Fruit fly (Drosophila melanogaster) whole organism, embryonic: ENCODE measurements around the gene CG10055.
A peak's percentile ranks its signal among the peaks of the same experiment; 100 is the strongest.

Source experiments
- Ada2b ChIP-seq: fragments of 200-800 bp; sonication (Bioruptor generic); IDR thresholded peaks from 2 replicates; pipeline ENCODE4 v1.3.6; 2022; ENCODE audit warnings: missing biosample characterization, missing genetic modification characterization
- Atf3 ChIP-seq: fragments of 200-800 bp; sonication (Bioruptor generic); optimal IDR thresholded peaks from 3 replicates; lab custom pipeline; 2016; ENCODE audit warnings: missing biosample characterization, missing genetic modification characterization
- CG10959 ChIP-seq: fragments of 200-800 bp; sonication (Bioruptor generic); IDR thresholded peaks from 2 replicates; pipeline ENCODE4 v1.3.6; 2022; ENCODE audit warnings: missing biosample characterization, missing genetic modification characterization
- CG11093 ChIP-seq: fragments of 200-800 bp; sonication (Bioruptor generic); IDR thresholded peaks from 3 replicates; pipeline ENCODE4 v1.3.6; 2022; ENCODE audit warnings: missing biosample characterization, missing genetic modification characterization
- CG13894 ChIP-seq: fragments of 200-800 bp; sonication (Bioruptor generic); optimal IDR thresholded peaks from 3 replicates; lab custom pipeline; 2018; ENCODE audit warnings: missing biosample characterization, mild to moderate bottlenecking, missing genetic modification characterization, moderate library complexity
- CG15011 ChIP-seq: fragments of 200-800 bp; sonication (Bioruptor generic); optimal IDR thresholded peaks from 3 replicates; lab custom pipeline; 2018; ENCODE audit warnings: missing biosample characterization, mild to moderate bottlenecking, missing genetic modification characterization
- CG16813 ChIP-seq: fragments of 200-800 bp; sonication (Bioruptor generic); IDR thresholded peaks from 3 replicates; pipeline ENCODE4 v1.3.6; 2022; ENCODE audit warnings: missing biosample characterization, missing genetic modification characterization; ENCODE audit not compliant: partially characterized antibody
- CG17912 ChIP-seq: fragments of 200-800 bp; sonication (Bioruptor generic); optimal IDR thresholded peaks from 2 replicates; lab custom pipeline; 2018; ENCODE audit warnings: missing biosample characterization, mild to moderate bottlenecking, missing genetic modification characterization
- CG2712 ChIP-seq: fragments of 200-800 bp; optimal IDR thresholded peaks from 3 replicates; lab custom pipeline; 2019; ENCODE audit warnings: missing biosample characterization, mild to moderate bottlenecking, missing genetic modification characterization, moderate library complexity
- CG32532 ChIP-seq: fragments of 200-800 bp; sonication (Bioruptor generic); IDR thresholded peaks from 2 replicates; pipeline ENCODE4 v1.3.6; 2022; ENCODE audit warnings: missing biosample characterization, missing genetic modification characterization
- CG43689 ChIP-seq: fragments of 200-800 bp; sonication (Bioruptor generic); IDR thresholded peaks from 2 replicates; pipeline ENCODE4 v1.3.6; 2022; ENCODE audit warnings: missing biosample characterization, missing genetic modification characterization
- CG4707 ChIP-seq: fragments of 200-800 bp; sonication (Bioruptor generic); optimal IDR thresholded peaks from 2 replicates; lab custom pipeline; 2018; ENCODE audit warnings: missing biosample characterization, mild to moderate bottlenecking, missing genetic modification characterization, moderate library complexity
- CG4854 ChIP-seq: fragments of 200-800 bp; sonication (Bioruptor generic); optimal IDR thresholded peaks from 2 replicates; lab custom pipeline; 2016; ENCODE audit warnings: missing biosample characterization, missing genetic modification characterization, inconsistent platforms
- CG6689 ChIP-seq: fragments of 200-800 bp; sonication (Bioruptor generic); IDR thresholded peaks from 2 replicates; pipeline ENCODE4 v1.3.6; 2022; ENCODE audit warnings: missing biosample characterization, missing genetic modification characterization
- Camta ChIP-seq: fragments of 200-800 bp; sonication (Bioruptor generic); optimal IDR thresholded peaks from 2 replicates; lab custom pipeline; 2016; ENCODE audit warnings: missing biosample characterization, missing genetic modification characterization
- CoRest ChIP-seq: fragments of 200-800 bp; sonication (Bioruptor generic); optimal IDR thresholded peaks from 3 replicates; lab custom pipeline; 2018; ENCODE audit warnings: missing biosample characterization, mild to moderate bottlenecking, missing genetic modification characterization, moderate library complexity
- D19B ChIP-seq: fragments of 200-800 bp; sonication (Bioruptor generic); optimal IDR thresholded peaks from 2 replicates; lab custom pipeline; 2017; ENCODE audit warnings: missing biosample characterization, mild to moderate bottlenecking, missing genetic modification characterization
- Dip2 ChIP-seq: fragments of 200-800 bp; sonication (Bioruptor generic); IDR thresholded peaks from 2 replicates; pipeline ENCODE4 v1.3.6; 2022; ENCODE audit warnings: missing biosample characterization, missing genetic modification characterization
- Dll ChIP-seq: fragments of 200-800 bp; sonication (Bioruptor generic); IDR thresholded peaks from 4 replicates; pipeline ENCODE4 v1.3.6; 2022; ENCODE audit warnings: missing biosample characterization, missing genetic modification characterization; ENCODE audit not compliant: partially characterized antibody
- Drgx ChIP-seq: fragments of 200-800 bp; sonication (Bioruptor generic); IDR thresholded peaks from 2 replicates; pipeline ENCODE4 v1.3.6; 2022; ENCODE audit warnings: missing biosample characterization, missing genetic modification characterization
- Fer2 ChIP-seq: fragments of 200-800 bp; sonication (Bioruptor generic); optimal IDR thresholded peaks from 2 replicates; lab custom pipeline; 2018; ENCODE audit warnings: missing biosample characterization, mild to moderate bottlenecking, missing genetic modification characterization, moderate library complexity
- HHEX ChIP-seq: fragments of 200-800 bp; sonication (Bioruptor generic); optimal IDR thresholded peaks from 3 replicates; lab custom pipeline; 2017; ENCODE audit warnings: missing biosample characterization, mild to moderate bottlenecking, missing genetic modification characterization, missing genetic modification reagents
- Hr51 ChIP-seq, 2 experiments: fragments of 200-800 bp; sonication (Bioruptor generic); optimal IDR thresholded peaks; 2 replicates in 1 of 2; 3 replicates in 1 of 2; lab custom pipeline; 2016 to 2018; ENCODE audit warnings: missing biosample characterization in 2 of 2, missing genetic modification characterization in 2 of 2, mild to moderate bottlenecking in 1 of 2, moderate library complexity in 1 of 2
- Jarid2 ChIP-seq: fragments of 200-800 bp; sonication (Bioruptor generic); optimal IDR thresholded peaks from 3 replicates; lab custom pipeline; 2017; ENCODE audit warnings: mild to moderate bottlenecking, missing biosample characterization, missing genetic modification reagents, missing genetic modification characterization
- Meics ChIP-seq: fragments of 200-800 bp; sonication (Bioruptor generic); optimal IDR thresholded peaks from 2 replicates; lab custom pipeline; 2017; ENCODE audit warnings: missing biosample characterization, mild to moderate bottlenecking, missing genetic modification characterization
- Mes4 ChIP-seq: fragments of 200-800 bp; sonication (Bioruptor generic); optimal IDR thresholded peaks from 2 replicates; lab custom pipeline; 2016; ENCODE audit warnings: missing biosample characterization, missing genetic modification characterization
- Neu2 ChIP-seq: fragments of 200-800 bp; sonication (Bioruptor generic); optimal IDR thresholded peaks from 3 replicates; lab custom pipeline; 2016; ENCODE audit warnings: missing biosample characterization, missing genetic modification characterization, borderline replicate concordance
- Oli ChIP-seq: fragments of 200-800 bp; sonication (Bioruptor generic); optimal IDR thresholded peaks from 2 replicates; lab custom pipeline; 2018; ENCODE audit warnings: missing biosample characterization, mild to moderate bottlenecking, missing genetic modification characterization, moderate library complexity
- Opbp ChIP-seq: fragments of 200-800 bp; sonication (Bioruptor generic); IDR thresholded peaks from 3 replicates; pipeline ENCODE4 v1.3.6; 2022; ENCODE audit warnings: missing biosample characterization, missing genetic modification characterization; ENCODE audit not compliant: partially characterized antibody
- Sox102F ChIP-seq: fragments of 200-800 bp; sonication (Bioruptor generic); optimal IDR thresholded peaks from 2 replicates; lab custom pipeline; 2018; ENCODE audit warnings: missing biosample characterization, mild to moderate bottlenecking, missing genetic modification characterization, moderate library complexity
- Spps ChIP-seq: fragments of 200-800 bp; sonication (Bioruptor generic); optimal IDR thresholded peaks from 2 replicates; lab custom pipeline; 2018; ENCODE audit warnings: missing biosample characterization, mild to moderate bottlenecking, missing genetic modification characterization
- Tbp ChIP-seq: fragments of >200 bp; optimal IDR thresholded peaks from 2 replicates; lab custom pipeline; 2018; ENCODE audit warnings: missing biosample characterization, missing genetic modification characterization
- abd-A ChIP-seq: fragments of 200-800 bp; sonication (Bioruptor generic); optimal IDR thresholded peaks from 3 replicates; lab custom pipeline; 2019; ENCODE audit warnings: missing biosample characterization, mild to moderate bottlenecking, missing genetic modification characterization, moderate library complexity
- bcd ChIP-seq: fragments of 200-800 bp; sonication (Bioruptor generic); optimal IDR thresholded peaks from 2 replicates; lab custom pipeline; 2017; ENCODE audit warnings: missing biosample characterization, mild to moderate bottlenecking, missing genetic modification characterization
- bowl ChIP-seq: fragments of 200-800 bp; sonication (Bioruptor generic); IDR thresholded peaks from 2 replicates; pipeline ENCODE4 v1.3.6; 2022; ENCODE audit warnings: missing biosample characterization, missing genetic modification characterization
- btn ChIP-seq: fragments of 200-800 bp; sonication (Bioruptor generic); optimal IDR thresholded peaks from 2 replicates; lab custom pipeline; 2016; ENCODE audit warnings: missing biosample characterization, missing genetic modification characterization
- crp ChIP-seq, 2 experiments: fragments of 200-800 bp; sonication (Bioruptor generic); optimal IDR thresholded peaks; 2 replicates in 1 of 2; 3 replicates in 1 of 2; lab custom pipeline; 2017; ENCODE audit warnings: missing biosample characterization in 2 of 2, missing genetic modification characterization in 2 of 2, mild to moderate bottlenecking in 1 of 2, moderate library complexity in 1 of 2
- lab ChIP-seq: fragments of 200-800 bp; sonication (Bioruptor generic); optimal IDR thresholded peaks from 3 replicates; lab custom pipeline; 2017; ENCODE audit warnings: missing biosample characterization, missing genetic modification characterization, mild to moderate bottlenecking, moderate library complexity, missing genetic modification reagents
- lbe ChIP-seq: fragments of 200-800 bp; sonication (Bioruptor generic); optimal IDR thresholded peaks from 2 replicates; lab custom pipeline; 2016; ENCODE audit warnings: missing biosample characterization, mild to moderate bottlenecking, missing genetic modification characterization
- nau ChIP-seq: fragments of 200-800 bp; sonication (Bioruptor generic); optimal IDR thresholded peaks from 3 replicates; lab custom pipeline; 2017; ENCODE audit warnings: missing biosample characterization, mild to moderate bottlenecking, missing genetic modification characterization, missing genetic modification reagents
- pho ChIP-seq: fragments of 200-800 bp; sonication (Bioruptor generic); optimal IDR thresholded peaks from 2 replicates; lab custom pipeline; 2016; ENCODE audit warnings: missing biosample characterization, missing genetic modification characterization
- ranshi ChIP-seq: fragments of 200-800 bp; sonication (Bioruptor generic); IDR thresholded peaks from 2 replicates; pipeline ENCODE4 v1.3.6; 2022; ENCODE audit warnings: missing biosample characterization, missing genetic modification characterization
- salm ChIP-seq: fragments of 200-800 bp; sonication (Bioruptor generic); optimal IDR thresholded peaks from 2 replicates; lab custom pipeline; 2018; ENCODE audit warnings: missing biosample characterization, mild to moderate bottlenecking, missing genetic modification characterization
- sisA ChIP-seq: fragments of 200-800 bp; sonication (Bioruptor generic); IDR thresholded peaks from 2 replicates; pipeline ENCODE4 v1.3.6; 2022; ENCODE audit warnings: missing biosample characterization, missing genetic modification characterization
- slou ChIP-seq: fragments of 200-800 bp; sonication (Bioruptor generic); optimal IDR thresholded peaks from 3 replicates; lab custom pipeline; 2016; ENCODE audit warnings: missing biosample characterization, missing genetic modification characterization
- sr ChIP-seq: fragments of 200-800 bp; sonication (Bioruptor generic); IDR thresholded peaks from 3 replicates; pipeline ENCODE4 v1.3.6; 2022; ENCODE audit warnings: missing biosample characterization, missing genetic modification characterization
- stc ChIP-seq: fragments of 200-800 bp; sonication (Bioruptor generic); IDR thresholded peaks from 2 replicates; pipeline ENCODE4 v1.3.6; 2022; ENCODE audit warnings: missing biosample characterization, missing genetic modification characterization
- ttk ChIP-seq: fragments of 200-800 bp; sonication (Bioruptor generic); IDR thresholded peaks from 2 replicates; pipeline ENCODE4 v2.1.2; 2022; ENCODE audit warnings: missing biosample characterization, missing genetic modification characterization

Gene CG10055

dm6 chr3R:7150544-7151406, 35.7 kb downstream of the CG10055 start, which contains the start of the genes gfzf and Sas-4 (continued):
- TF ChIP-seq sisA (GFP tag; lab: Robert Waterston, UW): peak; percentile 73
- no peak for TF ChIP-seq CG10959 (GFP tag; lab: Robert Waterston, UW)
- TF ChIP-seq CG13894 (tag; lab: Kevin White, UChicago): peak; percentile 9
- peak; percentile 41 for TF ChIP-seq lab (GFP tag; lab: Kevin White, UChicago)
- TF ChIP-seq lbe: no peak
- peak; percentile 39 for TF ChIP-seq slou (GFP tag; lab: Kevin White, UChicago)
- TF ChIP-seq CG15011: no peak
- no peak for TF ChIP-seq btn (GFP tag; lab: Kevin White, UChicago)
- TF ChIP-seq ranshi (GFP tag; lab: Robert Waterston, UW): no peak; the same call in 1 of the 2 replicates
- no peak for TF ChIP-seq Dll (GFP tag; lab: Robert Waterston, UW)
- no peak for TF ChIP-seq Mes4 (GFP tag; lab: Kevin White, UChicago)
- TF ChIP-seq D19B (GFP tag; lab: Kevin White, UChicago): peak; percentile 34
- no peak for TF ChIP-seq Jarid2 (GFP tag; lab: Kevin White, UChicago)
- TF ChIP-seq Hr51 (GFP tag; optimal IDR thresholded peaks at IDR 0.05; lab: Kevin White, UChicago): peak in 1 of 2 experiments; percentile 16
- TF ChIP-seq Fer2 (tag; lab: Kevin White, UChicago): peak; percentile 8
- peak; percentile 43 for TF ChIP-seq Atf3 (GFP tag; lab: Kevin White, UChicago)
- TF ChIP-seq Drgx (GFP tag; lab: Robert Waterston, UW): peak; percentile 53; the same call in 1 of the 2 replicates
- TF ChIP-seq Spps: no peak
- no peak for TF ChIP-seq salm
- TF ChIP-seq Sox102F (GFP tag; lab: Kevin White, UChicago): peak; percentile 50
- TF ChIP-seq CG43689 (GFP tag; lab: Robert Waterston, UW): no peak
- TF ChIP-seq Ada2b: peak; percentile 38; the same call in 1 of the 2 replicates
- no peak for TF ChIP-seq Tbp (GFP tag; lab: Kevin White, UChicago)
- peak; percentile 47 for TF ChIP-seq Oli (tag; lab: Kevin White, UChicago)
- no peak for TF ChIP-seq CG16813 (GFP tag; lab: Robert Waterston, UW)
- peak; percentile 69 for TF ChIP-seq bcd (GFP tag; lab: Kevin White, UChicago)
- TF ChIP-seq CG32532 (GFP tag; lab: Robert Waterston, UW): peak; percentile 71; the same call in 1 of the 2 replicates
- peak; percentile 63 for TF ChIP-seq CG2712 (tag; lab: Kevin White, UChicago)
- TF ChIP-seq nau (GFP tag; lab: Kevin White, UChicago): no peak
- no peak for TF ChIP-seq CG4854 (GFP tag; lab: Kevin White, UChicago)
- TF ChIP-seq CG6689 (GFP tag; lab: Robert Waterston, UW): peak; percentile 77
- no peak for TF ChIP-seq CG17912
- TF ChIP-seq CoRest (tag; lab: Kevin White, UChicago): peak; percentile 77
- no peak for TF ChIP-seq bowl (GFP tag; lab: Robert Waterston, UW)
- peak; percentile 80; the same call in 2 of the 3 replicates for TF ChIP-seq CG11093
- TF ChIP-seq ttk (GFP tag; lab: Robert Waterston, UW): peak; percentile 48; the same call in 1 of the 2 replicates
- peak in 1 of 2 experiments; percentile 37 for TF ChIP-seq crp (GFP tag; optimal IDR thresholded peaks at IDR 0.05; lab: Kevin White, UChicago)
- peak; percentile 30 for TF ChIP-seq pho
- TF ChIP-seq Opbp (GFP tag; lab: Robert Waterston, UW): 0 out of 3 replicates have a peak, but pooled peaks have one; percentile 13
- TF ChIP-seq Neu2 (GFP tag; lab: Kevin White, UChicago): no peak
- peak; percentile 58 for TF ChIP-seq HHEX (GFP tag; lab: Kevin White, UChicago)
- TF ChIP-seq Meics (GFP tag; lab: Kevin White, UChicago): peak; percentile 51
- 0 out of 2 replicates have a peak, but pooled peaks have one; percentile 17 for TF ChIP-seq Dip2
- no peak for TF ChIP-seq stc
- peak; percentile 22 for TF ChIP-seq Camta (GFP tag; lab: Kevin White, UChicago)
- no peak for TF ChIP-seq CG4707 (GFP tag; lab: Kevin White, UChicago)
- no peak for TF ChIP-seq sr (GFP tag; lab: Robert Waterston, UW)
- no peak for TF ChIP-seq abd-A (tag; lab: Kevin White, UChicago)
